Worm (Caenorhabditis elegans): ENCODE measurements around the gene srw-66.
A peak's percentile ranks its signal among the peaks of the same experiment; 100 is the strongest.

DNA sequence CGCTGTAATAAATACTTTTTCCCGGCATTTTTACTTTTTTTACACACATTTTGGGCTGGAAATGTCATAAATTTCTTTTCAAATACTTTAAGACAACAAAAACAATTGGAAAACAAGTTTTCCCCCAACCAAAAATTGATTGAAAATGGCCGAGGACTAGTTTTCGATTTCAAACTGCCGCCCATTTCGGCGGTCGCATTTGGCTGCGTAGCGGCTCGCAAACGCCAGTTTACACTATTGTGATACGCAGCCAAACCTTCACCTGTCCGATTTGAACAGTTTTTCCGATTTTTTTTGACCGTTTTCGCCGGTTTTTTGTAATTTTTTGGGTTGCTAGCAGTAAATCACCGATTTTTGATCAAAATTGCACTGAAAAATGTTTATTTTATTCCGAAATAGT is 48.7 kb upstream of the srw-66 start:
- 0 out of 2 replicates have a peak, but pooled peaks have one; percentile 38 for TF ChIP-seq F37B4.10 (GFP tag; IDR thresholded peaks at IDR 0.05)
- TF ChIP-seq unc-62 (GFP tag; optimal IDR thresholded peaks at IDR 0.05): peak; percentile 66
- TF ChIP-seq ceh-91 (GFP tag; IDR thresholded peaks at IDR 0.05): peak; percentile 90
- TF ChIP-seq egrh-3 (GFP tag; IDR thresholded peaks at IDR 0.05): peak; percentile 73
